Fruit fly (Drosophila melanogaster) whole organism: ENCODE results near the gene Dnaaf5.

Experiments used
- CG8478 ChIP-seq: fragments of >200 bp; optimal IDR thresholded peaks from 2 replicates; lab custom pipeline; 2018; ENCODE audit warnings: inconsistent platforms
- Dll ChIP-seq: fragments of >200 bp; optimal IDR thresholded peaks from 2 replicates; lab custom pipeline; 2017
- EcR ChIP-seq, 2 experiments: fragments of >200 bp; optimal IDR thresholded peaks; 2 replicates each; lab custom pipeline; 2017; ENCODE audit warnings: missing biosample characterization in 2 of 2, missing genetic modification characterization in 2 of 2, missing genetic modification reagents in 2 of 2
- pan ChIP-seq: fragments of >200 bp; optimal IDR thresholded peaks from 2 replicates; lab custom pipeline; 2017
- psq ChIP-seq: fragments of >200 bp; optimal IDR thresholded peaks from 2 replicates; lab custom pipeline; 2017
- usp ChIP-seq: fragments of >200 bp; optimal IDR thresholded peaks from 2 replicates; lab custom pipeline; 2017; ENCODE audit warnings: missing biosample characterization, missing genetic modification characterization, mixed read lengths

DNA sequence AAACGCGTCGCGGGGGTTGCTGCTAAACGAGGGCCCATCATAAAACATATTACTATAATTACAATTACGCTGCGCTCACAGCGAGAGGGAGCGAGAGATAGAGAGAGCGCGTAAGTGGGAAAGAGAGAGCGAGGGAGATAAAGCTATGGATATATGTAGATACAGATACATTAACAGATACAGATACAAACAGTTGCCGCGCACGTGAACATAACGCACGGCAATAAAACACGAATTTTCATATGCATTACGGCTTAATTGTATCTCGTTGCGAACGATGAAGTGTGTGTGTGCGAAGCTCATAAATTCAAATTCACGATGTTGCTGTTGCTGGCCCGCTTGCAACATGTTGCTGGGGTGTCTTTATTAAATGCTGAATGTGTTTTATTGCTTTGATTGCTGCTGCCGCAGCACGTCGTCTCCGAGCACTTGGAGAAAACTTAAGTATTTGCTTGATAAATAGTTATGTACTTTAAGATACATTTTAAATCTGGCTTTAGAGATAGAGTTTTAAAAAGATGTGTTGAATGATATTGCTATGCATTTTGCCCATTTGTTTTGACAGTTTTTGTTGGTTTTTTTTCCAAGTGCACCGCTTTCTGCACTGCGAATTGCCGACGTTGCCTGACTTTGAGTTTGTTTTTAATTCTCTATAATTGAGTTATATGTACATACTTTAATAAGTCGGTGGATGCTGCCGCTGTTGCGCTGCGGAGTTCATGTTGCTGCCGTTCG, 8.8 kb upstream of the Dnaaf5 start:
- TF ChIP-seq psq (lab: Kevin White, UChicago) (no peak), EcR (GFP tag; optimal IDR thresholded peaks at IDR 0.05; lab: Kevin White, UChicago) (no peak), CG8478 (lab: Kevin White, UChicago) (no peak), usp (GFP tag; lab: Kevin White, UChicago) (no peak), Dll (no peak), pan (lab: Kevin White, UChicago) (no peak)
